Fruit fly (Drosophila melanogaster) whole organism, embryonic: Measurements from ENCODE around the gene HBS1.

ENCODE experiments used
- CG10147 ChIP-seq: fragments of 200-800 bp; sonication (Bioruptor generic); optimal IDR thresholded peaks from 2 replicates; lab custom pipeline; 2019; ENCODE audit warnings: missing biosample characterization, mild to moderate bottlenecking, missing genetic modification characterization, moderate library complexity
- CG10543 ChIP-seq: fragments of 200-800 bp; sonication (Bioruptor generic); optimal IDR thresholded peaks from 3 replicates; lab custom pipeline; 2017; ENCODE audit warnings: missing biosample characterization, mild to moderate bottlenecking, missing genetic modification characterization, moderate library complexity
- CG11085 ChIP-seq: fragments of 200-800 bp; sonication (Bioruptor generic); IDR thresholded peaks from 2 replicates; pipeline ENCODE4 v1.3.6; 2022; ENCODE audit warnings: missing biosample characterization, missing genetic modification characterization
- CG11560 ChIP-seq: fragments of 200-800 bp; sonication (Bioruptor generic); IDR thresholded peaks from 3 replicates; pipeline ENCODE4 v1.3.6; 2022; ENCODE audit warnings: missing biosample characterization, missing genetic modification characterization
- CG12104 ChIP-seq: fragments of 200-800 bp; sonication (Bioruptor generic); optimal IDR thresholded peaks from 3 replicates; lab custom pipeline; 2016; ENCODE audit warnings: missing biosample characterization, missing genetic modification characterization
- CG13624 ChIP-seq: fragments of 200-800 bp; sonication (Bioruptor generic); optimal IDR thresholded peaks from 2 replicates; lab custom pipeline; 2016; ENCODE audit warnings: missing biosample characterization, missing genetic modification characterization
- CG14441 ChIP-seq: fragments of 200-800 bp; sonication (Bioruptor generic); IDR thresholded peaks from 2 replicates; pipeline ENCODE4 v1.3.6; 2022; ENCODE audit warnings: missing biosample characterization, missing genetic modification characterization
- CG14710 ChIP-seq: fragments of 200-800 bp; sonication (Bioruptor generic); optimal IDR thresholded peaks from 3 replicates; lab custom pipeline; 2019; ENCODE audit warnings: missing biosample characterization, mild to moderate bottlenecking, missing genetic modification characterization, moderate library complexity
- CG17385 ChIP-seq: fragments of 200-800 bp; sonication (Bioruptor generic); optimal IDR thresholded peaks from 3 replicates; lab custom pipeline; 2018; ENCODE audit warnings: missing biosample characterization, mild to moderate bottlenecking, missing genetic modification characterization
- CG17612 ChIP-seq: fragments of 200-800 bp; sonication (Bioruptor generic); IDR thresholded peaks from 2 replicates; pipeline ENCODE4 v1.3.6; 2022; ENCODE audit warnings: missing biosample characterization, missing genetic modification characterization
- CG1792 ChIP-seq: fragments of 200-800 bp; sonication (Bioruptor generic); optimal IDR thresholded peaks from 2 replicates; lab custom pipeline; 2016; ENCODE audit warnings: missing biosample characterization, missing genetic modification characterization
- CG18262 ChIP-seq: fragments of 200-800 bp; optimal IDR thresholded peaks from 3 replicates; lab custom pipeline; 2019; ENCODE audit warnings: missing biosample characterization, mild to moderate bottlenecking, missing genetic modification characterization, moderate library complexity
- CG18764 ChIP-seq: fragments of 200-800 bp; sonication (Bioruptor generic); optimal IDR thresholded peaks from 3 replicates; lab custom pipeline; 2016; ENCODE audit warnings: missing biosample characterization, missing genetic modification characterization
- CG3163 ChIP-seq: fragments of 200-800 bp; sonication (Bioruptor generic); optimal IDR thresholded peaks from 3 replicates; lab custom pipeline; 2016; ENCODE audit warnings: missing biosample characterization, missing genetic modification characterization
- CG34422 ChIP-seq: fragments of 200-800 bp; sonication (Bioruptor generic); IDR thresholded peaks from 3 replicates; pipeline ENCODE4 v1.3.6; 2022; ENCODE audit warnings: missing biosample characterization, missing genetic modification characterization
- CG8089 ChIP-seq: fragments of 200-800 bp; sonication (Bioruptor generic); optimal IDR thresholded peaks from 3 replicates; lab custom pipeline; 2016; ENCODE audit warnings: missing biosample characterization, missing genetic modification characterization
- CG8281 ChIP-seq: fragments of 200-800 bp; sonication (Bioruptor generic); optimal IDR thresholded peaks from 2 replicates; lab custom pipeline; 2018; ENCODE audit warnings: missing biosample characterization, mild to moderate bottlenecking, missing genetic modification characterization, moderate library complexity
- CG8924 ChIP-seq: fragments of 200-800 bp; optimal IDR thresholded peaks from 3 replicates; lab custom pipeline; 2019; ENCODE audit warnings: missing biosample characterization, mild to moderate bottlenecking, missing genetic modification characterization, moderate library complexity
- D ChIP-seq, 2 experiments: fragments of 200-800 bp in 1 of 2; fragments of >200 bp in 1 of 2; sonication (Bioruptor generic) in 1 of 2; optimal IDR thresholded peaks; 2 replicates in 1 of 2; 3 replicates in 1 of 2; lab custom pipeline; 2017; ENCODE audit warnings: mild to moderate bottlenecking in 1 of 2, missing biosample characterization in 1 of 2, missing genetic modification characterization in 1 of 2, missing genetic modification reagents in 1 of 2
- D19A ChIP-seq: fragments of 200-800 bp; optimal IDR thresholded peaks from 3 replicates; lab custom pipeline; 2019; ENCODE audit warnings: missing biosample characterization, mild to moderate bottlenecking, missing genetic modification characterization, moderate library complexity
- Gsc ChIP-seq: fragments of 200-800 bp; sonication (Bioruptor generic); IDR thresholded peaks from 2 replicates; pipeline ENCODE4 v1.3.6; 2022; ENCODE audit warnings: missing biosample characterization, missing genetic modification characterization
- HLH3B ChIP-seq: fragments of 200-800 bp; sonication (Bioruptor generic); IDR thresholded peaks from 2 replicates; pipeline ENCODE4 v1.3.6; 2022; ENCODE audit warnings: missing biosample characterization, missing genetic modification characterization
- Hand ChIP-seq: fragments of 200-800 bp; sonication (Bioruptor generic); optimal IDR thresholded peaks from 2 replicates; lab custom pipeline; 2017; ENCODE audit warnings: mild to moderate bottlenecking, missing biosample characterization, missing genetic modification reagents, missing genetic modification characterization
- NFAT ChIP-seq: fragments of 200-800 bp; sonication (Bioruptor generic); IDR thresholded peaks from 2 replicates; pipeline ENCODE4 v1.3.6; 2022; ENCODE audit warnings: missing biosample characterization, missing genetic modification characterization
- Neu2 ChIP-seq: fragments of 200-800 bp; sonication (Bioruptor generic); optimal IDR thresholded peaks from 3 replicates; lab custom pipeline; 2016; ENCODE audit warnings: missing biosample characterization, missing genetic modification characterization, borderline replicate concordance
- Ptx1 ChIP-seq: fragments of 200-800 bp; sonication (Bioruptor generic); IDR thresholded peaks from 2 replicates; pipeline ENCODE4 v1.3.6; 2022; ENCODE audit warnings: missing biosample characterization, missing genetic modification characterization
- Ravus ChIP-seq: fragments of 200-800 bp; sonication (Bioruptor generic); IDR thresholded peaks from 2 replicates; pipeline ENCODE4 v1.3.6; 2022; ENCODE audit warnings: missing biosample characterization, missing genetic modification characterization
- Sox102F ChIP-seq: fragments of 200-800 bp; sonication (Bioruptor generic); optimal IDR thresholded peaks from 2 replicates; lab custom pipeline; 2018; ENCODE audit warnings: missing biosample characterization, mild to moderate bottlenecking, missing genetic modification characterization, moderate library complexity
- Spps ChIP-seq: fragments of 200-800 bp; sonication (Bioruptor generic); optimal IDR thresholded peaks from 2 replicates; lab custom pipeline; 2018; ENCODE audit warnings: missing biosample characterization, mild to moderate bottlenecking, missing genetic modification characterization
- Xbp1 ChIP-seq: fragments of 200-800 bp; sonication (Bioruptor generic); optimal IDR thresholded peaks from 3 replicates; lab custom pipeline; 2016; ENCODE audit warnings: missing biosample characterization, mild to moderate bottlenecking, missing genetic modification characterization
- Xrp1 ChIP-seq: fragments of 200-800 bp; sonication (Bioruptor generic); IDR thresholded peaks from 2 replicates; pipeline ENCODE4 v1.3.6; 2022; ENCODE audit warnings: missing biosample characterization, missing genetic modification characterization
- az2 ChIP-seq: fragments of 200-800 bp; sonication (Bioruptor generic); optimal IDR thresholded peaks from 3 replicates; lab custom pipeline; 2016; ENCODE audit warnings: missing biosample characterization, missing genetic modification characterization
- btn ChIP-seq: fragments of 200-800 bp; sonication (Bioruptor generic); optimal IDR thresholded peaks from 2 replicates; lab custom pipeline; 2016; ENCODE audit warnings: missing biosample characterization, missing genetic modification characterization
- cad ChIP-seq: fragments of >200 bp; optimal IDR thresholded peaks from 2 replicates; lab custom pipeline; 2017; ENCODE audit warnings: missing biosample characterization, missing genetic modification characterization
- cato ChIP-seq: fragments of 200-800 bp; sonication (Bioruptor generic); optimal IDR thresholded peaks from 2 replicates; lab custom pipeline; 2016; ENCODE audit warnings: missing biosample characterization, missing genetic modification characterization, borderline replicate concordance
- crc ChIP-seq: fragments of 200-800 bp; sonication (Bioruptor generic); optimal IDR thresholded peaks from 2 replicates; lab custom pipeline; 2016; ENCODE audit warnings: missing biosample characterization, missing genetic modification characterization
- dmrt11E ChIP-seq: fragments of 200-800 bp; sonication (Bioruptor generic); optimal IDR thresholded peaks from 3 replicates; lab custom pipeline; 2018; ENCODE audit warnings: missing biosample characterization, mild to moderate bottlenecking, missing genetic modification characterization, moderate library complexity
- eyg ChIP-seq: fragments of 200-800 bp; sonication (Bioruptor generic); optimal IDR thresholded peaks from 3 replicates; lab custom pipeline; 2016; ENCODE audit warnings: missing biosample characterization, missing genetic modification characterization
- fru ChIP-seq: fragments of >200 bp; optimal IDR thresholded peaks from 2 replicates; lab custom pipeline; 2017
- gro ChIP-seq: fragments of 200-800 bp; sonication (Bioruptor generic); optimal IDR thresholded peaks from 2 replicates; lab custom pipeline; 2016; ENCODE audit warnings: missing biosample characterization, missing genetic modification characterization
- hbn ChIP-seq: fragments of 200-800 bp; sonication (Bioruptor generic); IDR thresholded peaks from 2 replicates; pipeline ENCODE4 v1.3.6; 2022; ENCODE audit warnings: missing biosample characterization, missing genetic modification characterization; ENCODE audit not compliant: partially characterized antibody
- ken ChIP-seq: fragments of 200-800 bp; sonication (Bioruptor generic); IDR thresholded peaks from 3 replicates; pipeline ENCODE4 v1.3.6; 2022; ENCODE audit warnings: missing biosample characterization, missing genetic modification characterization
- nmo ChIP-seq: fragments of 200-800 bp; sonication (Bioruptor generic); optimal IDR thresholded peaks from 2 replicates; lab custom pipeline; 2018; ENCODE audit warnings: missing biosample characterization, mild to moderate bottlenecking, missing genetic modification characterization, moderate library complexity
- pho ChIP-seq: fragments of 200-800 bp; sonication (Bioruptor generic); optimal IDR thresholded peaks from 2 replicates; lab custom pipeline; 2016; ENCODE audit warnings: missing biosample characterization, missing genetic modification characterization
- rib ChIP-seq: fragments of 200-800 bp; sonication (Bioruptor generic); IDR thresholded peaks from 2 replicates; pipeline ENCODE4 v1.3.6; 2022; ENCODE audit warnings: missing biosample characterization, missing genetic modification characterization
- sc ChIP-seq, 3 experiments: fragments of >200 bp in 2 of 3; fragments of 200-800 bp in 1 of 3; sonication (Bioruptor generic) in 1 of 3; optimal IDR thresholded peaks; 2 replicates in 2 of 3; 3 replicates in 1 of 3; lab custom pipeline; 2017; ENCODE audit warnings: mild to moderate bottlenecking in 1 of 3, missing biosample characterization in 1 of 3, missing genetic modification characterization in 1 of 3, missing genetic modification reagents in 1 of 3
- schlank ChIP-seq: fragments of 200-800 bp; sonication (Bioruptor generic); optimal IDR thresholded peaks from 2 replicates; lab custom pipeline; 2018; ENCODE audit warnings: missing biosample characterization, mild to moderate bottlenecking, missing genetic modification characterization
- scrt ChIP-seq: fragments of 200-800 bp; sonication (Bioruptor generic); optimal IDR thresholded peaks from 2 replicates; lab custom pipeline; 2018; ENCODE audit warnings: missing biosample characterization, mild to moderate bottlenecking, missing genetic modification characterization, moderate library complexity
- seq ChIP-seq: fragments of 200-800 bp; sonication (Bioruptor generic); IDR thresholded peaks from 2 replicates; pipeline ENCODE4 v1.3.6; 2022; ENCODE audit warnings: missing biosample characterization, missing genetic modification characterization
- sqz ChIP-seq: fragments of 200-800 bp; sonication (Bioruptor generic); optimal IDR thresholded peaks from 3 replicates; lab custom pipeline; 2018; ENCODE audit warnings: missing biosample characterization, mild to moderate bottlenecking, missing genetic modification characterization
- yki ChIP-seq: fragments of >200 bp; optimal IDR thresholded peaks from 3 replicates; lab custom pipeline; 2018

HBS1 gene

DNA sequence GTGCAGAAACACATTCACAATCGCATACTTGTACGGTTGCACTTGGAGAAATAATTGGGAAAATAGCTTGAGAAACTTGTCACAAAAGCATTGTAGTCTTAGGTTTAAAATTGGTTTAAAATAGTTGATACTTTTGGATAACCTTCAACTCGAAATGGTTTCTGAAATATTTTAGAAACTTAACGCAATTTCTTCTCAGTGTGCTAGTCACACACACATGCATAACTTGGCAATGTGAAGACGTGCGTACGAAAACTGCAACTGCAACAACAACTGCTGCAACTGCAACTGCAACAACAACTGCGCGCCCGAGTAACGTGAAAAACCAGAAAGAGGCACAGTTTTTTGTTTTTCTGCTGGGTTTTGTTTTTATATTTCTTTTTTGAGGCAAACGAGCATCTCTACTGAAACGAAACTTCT lies 21.1 kb upstream of the HBS1 start (continued):
- TF ChIP-seq crc (GFP tag; lab: Kevin White, UChicago) (peak; percentile 40), Sox102F (GFP tag; lab: Kevin White, UChicago) (peak; percentile 91), sqz (peak; percentile 69), HLH3B (GFP tag; lab: Robert Waterston, UW) (peak; percentile 89), btn (GFP tag; lab: Kevin White, UChicago) (peak; percentile 89), CG17612 (GFP tag; lab: Robert Waterston, UW) (no peak; the same call in 1 of the 2 replicates), D19A (tag; lab: Kevin White, UChicago) (peak; percentile 83), CG1792 (peak; percentile 70), CG13624 (GFP tag; lab: Kevin White, UChicago) (peak; percentile 58), Neu2 (GFP tag; lab: Kevin White, UChicago) (peak; percentile 65), D (optimal IDR thresholded peaks at IDR 0.05; lab: Kevin White, UChicago) (no peak), D (GFP tag; optimal IDR thresholded peaks at IDR 0.05; lab: Kevin White, UChicago) (peak; percentile 84), yki (no peak), CG8281 (tag; lab: Kevin White, UChicago) (peak; percentile 64), eyg (GFP tag; lab: Kevin White, UChicago) (peak; percentile 47), Xrp1 (GFP tag; lab: Robert Waterston, UW) (peak; percentile 93), CG18764 (GFP tag; lab: Kevin White, UChicago) (peak; percentile 61), CG11085 (GFP tag; lab: Robert Waterston, UW) (no peak; the same call in 1 of the 2 replicates), CG14441 (GFP tag; lab: Robert Waterston, UW) (peak; percentile 88), scrt (peak; percentile 48), sc (optimal IDR thresholded peaks at IDR 0.05; lab: Kevin White, UChicago) (no peak), sc (GFP tag; optimal IDR thresholded peaks at IDR 0.05; lab: Kevin White, UChicago) (peak; percentile 78), fru (lab: Kevin White, UChicago) (no peak), CG11560 (tag; lab: Robert Waterston, UW) (no peak), hbn (GFP tag; lab: Robert Waterston, UW) (no peak), gro (no peak), CG12104 (GFP tag; lab: Kevin White, UChicago) (peak; percentile 55), seq (GFP tag; lab: Robert Waterston, UW) (no peak), schlank (no peak), CG3163 (GFP tag; lab: Kevin White, UChicago) (peak; percentile 34), CG10147 (GFP tag; lab: Kevin White, UChicago) (no peak), CG34422 (GFP tag; lab: Robert Waterston, UW) (peak; percentile 83), CG17385 (GFP tag; lab: Kevin White, UChicago) (peak; percentile 74), CG10543 (no peak), cad (GFP tag; lab: Kevin White, UChicago) (no peak), CG8089 (GFP tag; lab: Kevin White, UChicago) (peak; percentile 79), CG18262 (peak; percentile 83), NFAT (GFP tag; lab: Robert Waterston, UW) (peak; percentile 17; the same call in 1 of the 2 replicates), rib (GFP tag; lab: Robert Waterston, UW) (peak; percentile 26; the same call in 1 of the 2 replicates), Xbp1 (peak; percentile 89), cato (GFP tag; lab: Kevin White, UChicago) (peak; percentile 61), ken (peak; percentile 89), Gsc (GFP tag; lab: Robert Waterston, UW) (peak; percentile 72), Hand (GFP tag; lab: Kevin White, UChicago) (no peak), CG14710 (tag; lab: Kevin White, UChicago) (peak; percentile 87), CG8924 (peak; percentile 85), dmrt11E (peak; percentile 89), pho (GFP tag; lab: Kevin White, UChicago) (peak; percentile 40), nmo (GFP tag; lab: Kevin White, UChicago) (peak; percentile 89), Ptx1 (peak; percentile 81), az2 (GFP tag; lab: Kevin White, UChicago) (peak; percentile 87), Ravus (GFP tag; lab: Robert Waterston, UW) (peak; percentile 73), Spps (peak; percentile 56)
